Worm (Caenorhabditis elegans) whole organism, L4 larva: Measurements from ENCODE around the gene pgm-3.

Experiments
- D1046.2 ChIP-seq: fragments of 200-800 bp; sonication (Bioruptor generic); IDR thresholded peaks from 2 replicates; pipeline ENCODE4 v1.3.6; 2022; ENCODE audit warnings: missing genetic modification characterization, missing compliant biosample characterization
- R02D3.7 ChIP-seq: fragments of 150-350 bp; sonication (generic microtip); optimal IDR thresholded peaks from 3 replicates; lab custom pipeline; 2014; ENCODE audit warnings: missing biosample characterization, missing genetic modification characterization
- T20F7.1 ChIP-seq: fragments of 200-800 bp; sonication (Bioruptor generic); optimal IDR thresholded peaks from 2 replicates; lab custom pipeline; 2018; ENCODE audit warnings: mild to moderate bottlenecking, missing genetic modification characterization, missing compliant biosample characterization
- Y105C5A.15 ChIP-seq: fragments of 200-800 bp; sonication (Bioruptor generic); IDR thresholded peaks from 2 replicates; pipeline ENCODE4 v1.3.6; 2022; ENCODE audit warnings: missing genetic modification characterization, missing compliant biosample characterization
- Y48G9A.11 ChIP-seq: fragments of 200-800 bp; sonication (Bioruptor generic); IDR thresholded peaks from 2 replicates; pipeline ENCODE4 v1.3.6; 2022; ENCODE audit warnings: missing genetic modification reagents, missing genetic modification characterization, missing compliant biosample characterization
- Y5F2A.4 ChIP-seq: fragments of 200-800 bp; sonication (Bioruptor generic); optimal IDR thresholded peaks from 2 replicates; lab custom pipeline; 2018; ENCODE audit warnings: mild to moderate bottlenecking, missing genetic modification characterization, missing compliant biosample characterization
- aha-1 ChIP-seq: fragments of 150-350 bp; peaks from one replicate; lab custom pipeline; 2014; ENCODE audit warnings: missing biosample characterization, missing genetic modification characterization
- ceh-28 ChIP-seq: fragments of 150-350 bp; optimal IDR thresholded peaks from 2 replicates; lab custom pipeline; 2014; ENCODE audit warnings: missing biosample characterization, missing genetic modification reagents, missing genetic modification characterization
- ceh-62 ChIP-seq: sonication (generic microtip); optimal IDR thresholded peaks from 2 replicates; lab custom pipeline; 2017; ENCODE audit warnings: missing biosample characterization, missing genetic modification characterization
- cey-2 ChIP-seq: sonication (generic microtip); optimal IDR thresholded peaks from 3 replicates; lab custom pipeline; 2017; ENCODE audit warnings: missing genetic modification characterization, mild to moderate bottlenecking, missing compliant biosample characterization, antibody characterized with exemption, borderline replicate concordance; ENCODE audit not compliant: insufficient read depth
- daf-16 ChIP-seq, 3 experiments: sonication (generic microtip); optimal IDR thresholded peaks; 2 replicates each; lab custom pipeline; 2016 to 2017; ENCODE audit warnings: missing genetic modification characterization in 3 of 3, missing genetic modification reagents in 3 of 3, mild to moderate bottlenecking in 2 of 3, missing compliant biosample characterization in 2 of 3, missing biosample characterization in 1 of 3, moderate library complexity in 1 of 3
- dve-1 ChIP-seq: sonication (generic microtip); optimal IDR thresholded peaks from 2 replicates; lab custom pipeline; 2017; ENCODE audit warnings: antibody characterized with exemption, mild to moderate bottlenecking, missing genetic modification characterization, missing compliant biosample characterization; ENCODE audit not compliant: insufficient read depth
- hlh-11 ChIP-seq: fragments of 200-800 bp; sonication (Bioruptor generic); optimal IDR thresholded peaks from 2 replicates; lab custom pipeline; 2018; ENCODE audit warnings: mild to moderate bottlenecking, missing genetic modification characterization, missing compliant biosample characterization
- lin-1 ChIP-seq: fragments of 200-800 bp; sonication (Bioruptor generic); IDR thresholded peaks from 2 replicates; pipeline ENCODE4 v1.3.6; 2022; ENCODE audit warnings: missing genetic modification reagents, missing genetic modification characterization, missing compliant biosample characterization
- lin-38 ChIP-seq: fragments of 200-800 bp; sonication (Bioruptor generic); IDR thresholded peaks from 2 replicates; pipeline ENCODE4 v1.3.6; 2022; ENCODE audit warnings: missing genetic modification reagents, missing genetic modification characterization, missing compliant biosample characterization
- lir-3 ChIP-seq: sonication (generic microtip); optimal IDR thresholded peaks from 2 replicates; lab custom pipeline; 2016; ENCODE audit warnings: mild to moderate bottlenecking, missing genetic modification characterization, missing compliant biosample characterization
- lsy-2 ChIP-seq, 2 experiments: fragments of 150-350 bp in 1 of 2; sonication (generic microtip) in 1 of 2; optimal IDR thresholded peaks; 2 replicates each; lab custom pipeline; 2014 to 2017; ENCODE audit warnings: missing biosample characterization in 2 of 2, missing genetic modification characterization in 2 of 2
- madf-5 ChIP-seq, 2 experiments: fragments of 200-800 bp; sonication (Bioruptor generic); IDR thresholded peaks; 2 replicates each; pipeline ENCODE4 v1.3.6; 2022; ENCODE audit warnings: missing compliant biosample characterization in 2 of 2, missing genetic modification characterization in 2 of 2
- madf-9 ChIP-seq: fragments of 200-800 bp; sonication (Bioruptor generic); conservative IDR thresholded peaks from 2 replicates; pipeline ENCODE4 v1.3.6; 2022; ENCODE audit warnings: missing genetic modification reagents, missing genetic modification characterization, missing compliant biosample characterization
- mdl-1 ChIP-seq, 2 experiments: fragments of 150-350 bp in 1 of 2; sonication (generic microtip) in 1 of 2; optimal IDR thresholded peaks; 2 replicates each; lab custom pipeline; 2014 to 2017; ENCODE audit warnings: missing biosample characterization in 2 of 2, missing genetic modification characterization in 2 of 2
- mep-1 ChIP-seq: fragments of 150-350 bp; sonication (generic microtip); optimal IDR thresholded peaks from 3 replicates; lab custom pipeline; 2014; ENCODE audit warnings: missing biosample characterization, missing genetic modification characterization
- mes-2 ChIP-seq: sonication (generic microtip); optimal IDR thresholded peaks from 2 replicates; lab custom pipeline; 2016; ENCODE audit warnings: missing genotype, mild to moderate bottlenecking, missing genetic modification characterization, missing compliant biosample characterization; ENCODE audit not compliant: poor library complexity, severe bottlenecking
- mxl-2 ChIP-seq: fragments of 200-800 bp; sonication (Bioruptor generic); conservative IDR thresholded peaks from 2 replicates; pipeline ENCODE4 v1.3.6; 2022; ENCODE audit warnings: missing genetic modification reagents, missing genetic modification characterization, missing compliant biosample characterization
- mxl-3 ChIP-seq: fragments of 200-800 bp; sonication (Bioruptor generic); optimal IDR thresholded peaks from 2 replicates; lab custom pipeline; 2018; ENCODE audit warnings: mild to moderate bottlenecking, missing genetic modification characterization, missing compliant biosample characterization
- nhr-10 ChIP-seq: fragments of 150-350 bp; optimal IDR thresholded peaks from 2 replicates; lab custom pipeline; 2014; ENCODE audit warnings: missing biosample characterization, missing genetic modification characterization
- nhr-102 ChIP-seq: sonication (generic microtip); optimal IDR thresholded peaks from 2 replicates; lab custom pipeline; 2016; ENCODE audit warnings: mild to moderate bottlenecking, missing genetic modification characterization, moderate library complexity, missing compliant biosample characterization
- nhr-11 ChIP-seq: fragments of 150-350 bp; optimal IDR thresholded peaks from 2 replicates; lab custom pipeline; 2014; ENCODE audit warnings: missing biosample characterization, missing genetic modification characterization
- nhr-237 ChIP-seq: sonication (generic microtip); optimal IDR thresholded peaks from 2 replicates; lab custom pipeline; 2017; ENCODE audit warnings: missing biosample characterization, missing genetic modification characterization
- nhr-28 ChIP-seq: fragments of 150-350 bp; optimal IDR thresholded peaks from 2 replicates; lab custom pipeline; 2014; ENCODE audit warnings: missing biosample characterization, missing genetic modification characterization
- nhr-42 ChIP-seq: fragments of 200-800 bp; sonication (Bioruptor generic); IDR thresholded peaks from 2 replicates; pipeline ENCODE4 v1.3.6; 2022; ENCODE audit warnings: missing genetic modification characterization, missing compliant biosample characterization
- pqm-1 ChIP-seq: sonication (generic microtip); optimal IDR thresholded peaks from 2 replicates; lab custom pipeline; 2017; ENCODE audit warnings: missing biosample characterization, missing genetic modification characterization
- sdz-12 ChIP-seq: fragments of 200-800 bp; sonication (Bioruptor generic); optimal IDR thresholded peaks from 2 replicates; lab custom pipeline; 2018; ENCODE audit warnings: mild to moderate bottlenecking, missing genetic modification characterization, missing compliant biosample characterization
- set-16 ChIP-seq: fragments of 200-800 bp; sonication (Bioruptor generic); IDR thresholded peaks from 2 replicates; pipeline ENCODE4 v1.3.6; 2022; ENCODE audit warnings: missing genetic modification reagents, missing genetic modification characterization, missing compliant biosample characterization
- skn-1 ChIP-seq: fragments of 150-350 bp; optimal IDR thresholded peaks from 2 replicates; lab custom pipeline; 2014; ENCODE audit warnings: missing biosample characterization, missing genetic modification characterization
- snpc-1.2 ChIP-seq: fragments of 200-800 bp; sonication (Bioruptor generic); IDR thresholded peaks from 2 replicates; pipeline ENCODE4 v1.3.6; 2022; ENCODE audit warnings: missing genetic modification reagents, missing genetic modification characterization, missing compliant biosample characterization
- spr-1 ChIP-seq: sonication (generic microtip); optimal IDR thresholded peaks from 2 replicates; lab custom pipeline; 2016; ENCODE audit warnings: mild to moderate bottlenecking, missing genetic modification characterization, missing compliant biosample characterization
- tra-1 ChIP-seq: fragments of 200-800 bp; sonication (Bioruptor generic); IDR thresholded peaks from 2 replicates; pipeline ENCODE4 v1.3.6; 2022; ENCODE audit warnings: missing genetic modification reagents, missing genetic modification characterization, missing compliant biosample characterization
- unc-62 ChIP-seq, 3 experiments: fragments of 150-350 bp in 1 of 3; sonication (generic microtip); optimal IDR thresholded peaks in 2 of 3; peaks in 1 of 3; 1 replicate in 1 of 3; 2 replicates in 2 of 3; lab custom pipeline; 2014 to 2017; ENCODE audit warnings: missing biosample characterization in 3 of 3, missing genetic modification characterization in 3 of 3, missing genetic modification reagents in 3 of 3, missing genotype in 1 of 3
- vab-7 ChIP-seq: fragments of 200-800 bp; sonication (Bioruptor generic); IDR thresholded peaks from 2 replicates; pipeline ENCODE4 v1.3.6; 2022; ENCODE audit warnings: missing genetic modification reagents, missing genetic modification characterization, missing compliant biosample characterization
- zfp-2 ChIP-seq: sonication (generic microtip); optimal IDR thresholded peaks from 2 replicates; lab custom pipeline; 2016; ENCODE audit warnings: mild to moderate bottlenecking, missing genetic modification characterization, missing compliant biosample characterization
- zfp-3 ChIP-seq: fragments of 200-800 bp; sonication (Bioruptor generic); conservative IDR thresholded peaks from 2 replicates; pipeline ENCODE4 v1.3.6; 2022; ENCODE audit warnings: missing genetic modification reagents, missing genetic modification characterization, missing compliant biosample characterization

Gene pgm-3

ce11 chrIV:8752492-8752891 lies 27.0 kb downstream of the pgm-3 start:
- TF ChIP-seq mdl-1 (tag; optimal IDR thresholded peaks at IDR 0.05; lab: Kevin White, UChicago) = no peak
- peak; percentile 34; the same call in 1 of the 2 replicates for TF ChIP-seq snpc-1.2 (GFP tag; lab: Robert Waterston, UW)
- TF ChIP-seq spr-1 (tag; lab: Kevin White, UChicago) = no peak

- TF ChIP-seq zfp-3 (GFP tag; lab: Robert Waterston, UW) = no peak
- no peak for TF ChIP-seq nhr-42 (GFP tag; lab: Robert Waterston, UW)
- TF ChIP-seq sdz-12 (GFP tag; lab: Kevin White, UChicago) = no peak
- 0 out of 2 replicates have a peak, but pooled peaks have one; percentile 6 for TF ChIP-seq snpc-1.2 (GFP tag; lab: Robert Waterston, UW)
These were observed 28.6 kb downstream of the pgm-3 start for ce11 chrIV:8754146-8754545.

- TF ChIP-seq R02D3.7 (tag; lab: Kevin White, UChicago) (no peak), lin-38 (GFP tag; lab: Robert Waterston, UW) (no peak), nhr-237 (tag; lab: Kevin White, UChicago) (no peak), madf-5 (GFP tag; IDR thresholded peaks at IDR 0.05; lab: Robert Waterston, UW) (no peak), nhr-10 (tag; lab: Kevin White, UChicago) (no peak), cey-2 (tag; lab: Kevin White, UChicago) (no peak)
These were observed 29.2 kb downstream of the pgm-3 start, which contains the start of gene elli-1 for ce11 chrIV:8754727-8755126. TSS of gene elli-1 (minus strand) at chrIV:8754827.

- TF ChIP-seq nhr-102 (tag; lab: Kevin White, UChicago) = no peak
- TF ChIP-seq lir-3 (tag; lab: Kevin White, UChicago) = no peak
- TF ChIP-seq hlh-11 = peak; percentile 73
- peak; percentile 71; the same call in 1 of the 2 replicates for TF ChIP-seq lin-1 (GFP tag; lab: Robert Waterston, UW)
- peak; percentile 12 for TF ChIP-seq aha-1 (tag; lab: Kevin White, UChicago)
- no peak for TF ChIP-seq mxl-2
- TF ChIP-seq mxl-3 = no peak
- no peak for TF ChIP-seq daf-16 (GFP tag; optimal IDR thresholded peaks at IDR 0.05; lab: Kevin White, UChicago)
- TF ChIP-seq daf-16 (tag; optimal IDR thresholded peaks at IDR 0.05; lab: Kevin White, UChicago) = peak; percentile 72
- TF ChIP-seq lsy-2 (tag; optimal IDR thresholded peaks at IDR 0.05; lab: Kevin White, UChicago) = peak in 1 of 2 experiments; percentile 4
- TF ChIP-seq nhr-28 (tag; lab: Kevin White, UChicago) = peak; percentile 61
- peak; percentile 89 for TF ChIP-seq pqm-1
- TF ChIP-seq ceh-62 (tag; lab: Kevin White, UChicago) = no peak
- 0 out of 2 replicates have a peak, but pooled peaks have one; percentile 44 for TF ChIP-seq tra-1 (GFP tag; lab: Robert Waterston, UW)
- TF ChIP-seq ceh-28 (tag; lab: Kevin White, UChicago) = no peak
- TF ChIP-seq mdl-1 (tag; optimal IDR thresholded peaks at IDR 0.05; lab: Kevin White, UChicago) = peak in 1 of 2 experiments; percentile 14
- TF ChIP-seq unc-62 (GFP tag; optimal IDR thresholded peaks at IDR 0.05 in 1 of 2; lab: Kevin White, UChicago) = peak in 1 of 2 experiments; percentile 74
- TF ChIP-seq unc-62 (tag; optimal IDR thresholded peaks at IDR 0.05; lab: Kevin White, UChicago) = no peak
- peak; percentile 7 for TF ChIP-seq nhr-11 (tag; lab: Kevin White, UChicago)
- peak; percentile 59 for TF ChIP-seq dve-1 (tag; lab: Kevin White, UChicago)
These were observed 32.2 kb downstream of the pgm-3 start for ce11 chrIV:8757729-8758128.

ce11 chrIV:8758620-8759019 lies 33.1 kb downstream of the pgm-3 start:
- TF ChIP-seq T20F7.1 (GFP tag; lab: Kevin White, UChicago) (no peak), hlh-11 (peak; percentile 31), Y48G9A.11 (GFP tag; lab: Robert Waterston, UW) (no peak), skn-1 (tag; lab: Kevin White, UChicago) (no peak), set-16 (no peak), lir-3 (tag; lab: Kevin White, UChicago) (no peak), Y5F2A.4 (no peak), sdz-12 (GFP tag; lab: Kevin White, UChicago) (no peak), mep-1 (tag; lab: Kevin White, UChicago) (peak; percentile 40), nhr-42 (GFP tag; lab: Robert Waterston, UW) (no peak), daf-16 (GFP tag; optimal IDR thresholded peaks at IDR 0.05; lab: Kevin White, UChicago) (no peak), daf-16 (tag; optimal IDR thresholded peaks at IDR 0.05; lab: Kevin White, UChicago) (no peak), snpc-1.2 (GFP tag; lab: Robert Waterston, UW) (no peak), zfp-2 (tag; lab: Kevin White, UChicago) (no peak), mes-2 (tag; lab: Kevin White, UChicago) (peak; percentile 49), Y105C5A.15 (GFP tag; lab: Robert Waterston, UW) (no peak), vab-7 (no peak), madf-9 (no peak), D1046.2 (no peak)
